Worm (Caenorhabditis elegans): ENCODE data around the gene Y59C2A.1.

Gene Y59C2A.1

ce11 chrII:2230368-2230767 is 22.5 kb downstream of the Y59C2A.1 start:
- TF ChIP-seq mep-1 (tag; optimal IDR thresholded peaks at IDR 0.05) (no peak), madf-9 (GFP tag; conservative IDR thresholded peaks at IDR 0.05) (no peak), lir-3 (tag; optimal IDR thresholded peaks at IDR 0.05) (no peak), unc-62 (GFP tag; optimal IDR thresholded peaks at IDR 0.05 in 1 of 2) (peak in 1 of 2 experiments; percentile 7), unc-62 (tag; optimal IDR thresholded peaks at IDR 0.05) (no peak), nhr-10 (tag; optimal IDR thresholded peaks at IDR 0.05) (no peak), aha-1 (tag) (peak; percentile 92)

- 0 out of 2 replicates have a peak, but pooled peaks have one; percentile 12 for TF ChIP-seq lin-38 (GFP tag; IDR thresholded peaks at IDR 0.05)
- TF ChIP-seq D1046.2 (GFP tag; IDR thresholded peaks at IDR 0.05), result peak; percentile 97
- TF ChIP-seq lsy-2 (tag; optimal IDR thresholded peaks at IDR 0.05), result peak; percentile 41 to 80
- TF ChIP-seq hmg-1.1 (GFP tag; IDR thresholded peaks at IDR 0.05), result 0 out of 2 replicates have a peak, but pooled peaks have one; percentile 32
Observed at ce11 chrII:2232429-2232828, 24.5 kb downstream of the Y59C2A.1 start, which contains the start of gene F54A3.6. Gene F54A3.6, minus strand, starts transcription at chrII:2232470.

ce11 chrII:2233240-2233639 is 25.3 kb downstream of the Y59C2A.1 start, which contains the start of gene cct-3:
Gene cct-3, plus strand, starts transcription at chrII:2233540.
- TF ChIP-seq nhr-6 (tag; optimal IDR thresholded peaks at IDR 0.05) (no peak), R02D3.7 (tag; optimal IDR thresholded peaks at IDR 0.05) (no peak), nhr-41 (GFP tag; IDR thresholded peaks at IDR 0.05) (no peak), nhr-11 (tag; optimal IDR thresholded peaks at IDR 0.05) (no peak), egl-43 (GFP tag; IDR thresholded peaks at IDR 0.05) (no peak), php-3 (GFP tag; IDR thresholded peaks at IDR 0.05) (no peak), dmd-8 (GFP tag; IDR thresholded peaks at IDR 0.05) (no peak), sdz-12 (GFP tag; optimal IDR thresholded peaks at IDR 0.05) (no peak), spr-1 (tag; optimal IDR thresholded peaks at IDR 0.05) (no peak), fkh-10 (GFP tag; optimal IDR thresholded peaks at IDR 0.05) (no peak), D1046.2 (GFP tag; IDR thresholded peaks at IDR 0.05) (no peak), nhr-76 (tag; optimal IDR thresholded peaks at IDR 0.05) (no peak), F49E8.2 (tag; optimal IDR thresholded peaks at IDR 0.05; ENCODE audit: borderline replicate concordance) (no peak), hmg-1.1 (GFP tag; IDR thresholded peaks at IDR 0.05) (no peak), ceh-82 (tag; optimal IDR thresholded peaks at IDR 0.05) (no peak), nhr-102 (tag; optimal IDR thresholded peaks at IDR 0.05) (no peak), Y75B8A.6 (GFP tag; IDR thresholded peaks at IDR 0.05) (no peak), spr-3 (GFP tag; optimal IDR thresholded peaks at IDR 0.05) (no peak)

- TF ChIP-seq spr-3 (GFP tag; optimal IDR thresholded peaks at IDR 0.05), result no peak
- TF ChIP-seq ceh-28 (tag; optimal IDR thresholded peaks at IDR 0.05), result peak; percentile 76
- peak; percentile 32 for TF ChIP-seq aha-1 (tag)
- TF ChIP-seq sdz-12 (GFP tag; optimal IDR thresholded peaks at IDR 0.05), result no peak
- TF ChIP-seq madf-5 (GFP tag; IDR thresholded peaks at IDR 0.05), result no peak
- TF ChIP-seq ceh-44 (GFP tag; IDR thresholded peaks at IDR 0.05), result no peak
Observed at ce11 chrII:2236352-2236751, 28.4 kb downstream of the Y59C2A.1 start.

- TF ChIP-seq mep-1 (tag; optimal IDR thresholded peaks at IDR 0.05), result no peak
- TF ChIP-seq zag-1 (tag; optimal IDR thresholded peaks at IDR 0.05), result no peak
- TF ChIP-seq daf-8 (GFP tag; IDR thresholded peaks at IDR 0.05), result no peak
- TF ChIP-seq lsy-2 (tag; optimal IDR thresholded peaks at IDR 0.05), result no peak
- no peak for TF ChIP-seq dpl-1 (GFP tag; optimal IDR thresholded peaks at IDR 0.05)
- TF ChIP-seq egl-27 (tag; optimal IDR thresholded peaks at IDR 0.05), result no peak
Observed at ce11 chrII:2243342-2243741, 35.4 kb downstream of the Y59C2A.1 start, which contains the start of gene F54A3.2. Gene F54A3.2, plus strand, starts transcription at chrII:2243642.
